Comparison of ENCODE assay signal across 4 fruit fly cellular contexts in the genomic region with DNA sequence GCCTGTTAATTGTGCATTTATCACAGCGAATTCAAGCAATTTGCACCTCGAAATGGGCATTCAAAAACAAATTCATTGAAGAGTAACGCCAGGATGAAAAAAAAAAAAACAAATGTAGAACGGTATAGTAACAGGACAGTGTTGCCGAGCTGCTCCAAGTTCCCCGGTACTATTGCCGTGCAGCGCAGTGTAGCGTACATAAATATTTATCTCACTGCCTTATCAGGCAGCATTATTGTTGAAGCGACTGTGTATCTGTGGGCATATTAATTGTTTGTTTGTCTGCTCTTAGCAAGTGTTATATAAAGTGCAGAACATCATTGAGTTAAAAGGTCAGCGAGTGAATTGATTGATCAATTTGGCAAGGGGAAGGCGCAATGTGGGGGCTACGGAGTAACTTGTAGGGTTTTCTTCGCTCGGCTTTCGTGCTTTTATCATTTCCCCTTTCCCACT.
TF ChIP-seq lines count a peak whose summit lies in the region.

No protein-coding gene starts in this region.

- TF ChIP-seq CTCF in whole organism, embryonic (GFP tag; optimal IDR thresholded peaks at IDR 0.05; lab: Kevin White, UChicago): no peak

TF ChIP-seq in whole organism, adult, 20 proteins besides CTCF, POLR2A, EP300 and RAD21:
- peak; percentile 31 for TF ChIP-seq CG14711 (tag; optimal IDR thresholded peaks at IDR 0.05; lab: Kevin White, UChicago)
- no peak for TF ChIP-seq CG7101 (tag; optimal IDR thresholded peaks at IDR 0.05; lab: Kevin White, UChicago)
- TF ChIP-seq ovo (GFP tag; optimal IDR thresholded peaks at IDR 0.05; lab: Kevin White, UChicago): peak; percentile 12

TF ChIP-seq in whole organism, embryonic, 481 proteins besides CTCF, POLR2A, EP300 and RAD21:
- TF ChIP-seq CG8388 (GFP tag; optimal IDR thresholded peaks at IDR 0.05; lab: Kevin White, UChicago) (peak; percentile 15), Rx (GFP tag; IDR thresholded peaks at IDR 0.05; lab: Robert Waterston, UW) (no peak), CG11398 (GFP tag; optimal IDR thresholded peaks at IDR 0.05; lab: Kevin White, UChicago) (no peak), en (GFP tag; optimal IDR thresholded peaks at IDR 0.05; lab: Kevin White, UChicago) (no peak), Pdp1 (GFP tag; optimal IDR thresholded peaks at IDR 0.05; lab: Kevin White, UChicago) (peak in 1 of 2 experiments; percentile 76), CG4328 (GFP tag; optimal IDR thresholded peaks at IDR 0.05; lab: Kevin White, UChicago) (peak; percentile 15), cg (GFP tag; optimal IDR thresholded peaks at IDR 0.05; lab: Kevin White, UChicago) (peak; percentile 75), grn (GFP tag; optimal IDR thresholded peaks at IDR 0.05; lab: Kevin White, UChicago) (peak; percentile 62), kni (GFP tag; optimal IDR thresholded peaks at IDR 0.05; lab: Kevin White, UChicago) (peak; percentile 56), CG12219 (GFP tag; optimal IDR thresholded peaks at IDR 0.05; lab: Kevin White, UChicago) (peak; percentile 34), CG10462 (GFP tag; optimal IDR thresholded peaks at IDR 0.05; lab: Kevin White, UChicago) (peak; percentile 52), CG4424 (GFP tag; optimal IDR thresholded peaks at IDR 0.05; lab: Kevin White, UChicago) (peak; percentile 98), ken (GFP tag; IDR thresholded peaks at IDR 0.05; lab: Robert Waterston, UW) (no peak), ind (GFP tag; optimal IDR thresholded peaks at IDR 0.05; lab: Kevin White, UChicago) (no peak), CG8281 (tag; optimal IDR thresholded peaks at IDR 0.05; lab: Kevin White, UChicago) (peak; percentile 1), Hr78 (GFP tag; optimal IDR thresholded peaks at IDR 0.05; lab: Kevin White, UChicago) (peak in 1 of 2 experiments; percentile 67), CG6813 (GFP tag; optimal IDR thresholded peaks at IDR 0.05; lab: Kevin White, UChicago) (peak; percentile 24)

TF ChIP-seq in whole organism, prepupa, 60 proteins besides CTCF, POLR2A, EP300 and RAD21:
- TF ChIP-seq vri (GFP tag; optimal IDR thresholded peaks at IDR 0.05; lab: Kevin White, UChicago) (no peak), svp (GFP tag; lab: Kevin White, UChicago) (peak; percentile 74), CG8319 (GFP tag; optimal IDR thresholded peaks at IDR 0.05; lab: Kevin White, UChicago) (no peak), Met (GFP tag; optimal IDR thresholded peaks at IDR 0.05; lab: Kevin White, UChicago) (no peak), esn (GFP tag; optimal IDR thresholded peaks at IDR 0.05; lab: Kevin White, UChicago) (no peak), CG34406 (GFP tag; optimal IDR thresholded peaks at IDR 0.05; lab: Kevin White, UChicago) (no peak), CG7368 (GFP tag; optimal IDR thresholded peaks at IDR 0.05; lab: Kevin White, UChicago) (no peak), CG4318 (GFP tag; optimal IDR thresholded peaks at IDR 0.05; lab: Kevin White, UChicago) (no peak), fkh (GFP tag; optimal IDR thresholded peaks at IDR 0.05; lab: Kevin White, UChicago) (peak; percentile 84), cyc (GFP tag; optimal IDR thresholded peaks at IDR 0.05; lab: Kevin White, UChicago) (no peak), Lpt (GFP tag; optimal IDR thresholded peaks at IDR 0.05; lab: Kevin White, UChicago) (no peak)
TF ChIP-seq in whole organism, prepupa: peak in this region for 2.

TF ChIP-seq in whole organism, wandering third instar larva, 38 proteins besides CTCF, POLR2A, EP300 and RAD21:
- no peak for TF ChIP-seq lola (GFP tag; optimal IDR thresholded peaks at IDR 0.05; lab: Kevin White, UChicago)
- no peak for TF ChIP-seq HLH106 (tag; optimal IDR thresholded peaks at IDR 0.05; lab: Kevin White, UChicago)
- no peak for TF ChIP-seq Jra (GFP tag; optimal IDR thresholded peaks at IDR 0.05; lab: Kevin White, UChicago)
- TF ChIP-seq Hr78 (GFP tag; optimal IDR thresholded peaks at IDR 0.05; lab: Kevin White, UChicago): no peak
- TF ChIP-seq foxo (GFP tag; optimal IDR thresholded peaks at IDR 0.05; lab: Kevin White, UChicago): peak in 1 of 2 experiments; percentile 17
- TF ChIP-seq GATAd (GFP tag; optimal IDR thresholded peaks at IDR 0.05; lab: Kevin White, UChicago): no peak
- TF ChIP-seq dmrt93B (GFP tag; optimal IDR thresholded peaks at IDR 0.05; lab: Kevin White, UChicago): no peak
- TF ChIP-seq dl (GFP tag; optimal IDR thresholded peaks at IDR 0.05; lab: Kevin White, UChicago; ENCODE audit: insufficient read depth in 1 of 2, partially characterized antibody in 2 of 2): no peak
- no peak for TF ChIP-seq brk (GFP tag; optimal IDR thresholded peaks at IDR 0.05; lab: Kevin White, UChicago)
- no peak for TF ChIP-seq woc (GFP tag; optimal IDR thresholded peaks at IDR 0.05; lab: Kevin White, UChicago)
- no peak for TF ChIP-seq pan (optimal IDR thresholded peaks at IDR 0.05; lab: Kevin White, UChicago)
- TF ChIP-seq h (GFP tag; optimal IDR thresholded peaks at IDR 0.05; lab: Kevin White, UChicago): no peak
- no peak for TF ChIP-seq Abd-B (GFP tag; optimal IDR thresholded peaks at IDR 0.05; lab: Kevin White, UChicago)
- no peak for TF ChIP-seq dsf (GFP tag; optimal IDR thresholded peaks at IDR 0.05; lab: Kevin White, UChicago; ENCODE audit: borderline replicate concordance)
- no peak for TF ChIP-seq br (GFP tag; optimal IDR thresholded peaks at IDR 0.05; lab: Kevin White, UChicago)
- TF ChIP-seq OdsH (GFP tag; optimal IDR thresholded peaks at IDR 0.05; lab: Kevin White, UChicago): no peak
- peak; percentile 4 for TF ChIP-seq rgr (GFP tag; optimal IDR thresholded peaks at IDR 0.05; lab: Kevin White, UChicago)
- TF ChIP-seq ey (GFP tag; optimal IDR thresholded peaks at IDR 0.05; lab: Kevin White, UChicago): no peak
- TF ChIP-seq tai (GFP tag; optimal IDR thresholded peaks at IDR 0.05; lab: Kevin White, UChicago): no peak
- no peak for TF ChIP-seq sv (GFP tag; optimal IDR thresholded peaks at IDR 0.05; lab: Kevin White, UChicago)
- no peak for TF ChIP-seq Rel (GFP tag; optimal IDR thresholded peaks at IDR 0.05; lab: Kevin White, UChicago)
- TF ChIP-seq Rel (tag; optimal IDR thresholded peaks at IDR 0.05; lab: Kevin White, UChicago): no peak
- TF ChIP-seq Dfd (GFP tag; optimal IDR thresholded peaks at IDR 0.05; lab: Kevin White, UChicago): no peak
- no peak for TF ChIP-seq Dif (GFP tag; optimal IDR thresholded peaks at IDR 0.05; lab: Kevin White, UChicago; ENCODE audit: partially characterized antibody)
- no peak for TF ChIP-seq Hnf4 (GFP tag; optimal IDR thresholded peaks at IDR 0.05; lab: Kevin White, UChicago)
- TF ChIP-seq CrebA (GFP tag; optimal IDR thresholded peaks at IDR 0.05; lab: Kevin White, UChicago; ENCODE audit: borderline replicate concordance): no peak
- no peak for TF ChIP-seq Myc (optimal IDR thresholded peaks at IDR 0.05; lab: Kevin White, UChicago)
- TF ChIP-seq CG9705 (GFP tag; optimal IDR thresholded peaks at IDR 0.05; lab: Kevin White, UChicago): no peak
- no peak for TF ChIP-seq psq (GFP tag; optimal IDR thresholded peaks at IDR 0.05; lab: Kevin White, UChicago)
- peak; percentile 7 for TF ChIP-seq fru (GFP tag; optimal IDR thresholded peaks at IDR 0.05; lab: Kevin White, UChicago)
- no peak for TF ChIP-seq Mio (GFP tag; optimal IDR thresholded peaks at IDR 0.05; lab: Kevin White, UChicago)
- peak; percentile 44 for TF ChIP-seq Hr83 (GFP tag; optimal IDR thresholded peaks at IDR 0.05; lab: Kevin White, UChicago; ENCODE audit: poor library complexity, severe bottlenecking)
- TF ChIP-seq sage (GFP tag; optimal IDR thresholded peaks at IDR 0.05; lab: Kevin White, UChicago): no peak
- no peak for TF ChIP-seq Sp1 (GFP tag; optimal IDR thresholded peaks at IDR 0.05; lab: Kevin White, UChicago)
- no peak for TF ChIP-seq usp (GFP tag; optimal IDR thresholded peaks at IDR 0.05; lab: Kevin White, UChicago)
